Worm (Caenorhabditis elegans) whole organism, L4 larva: ENCODE data around the gene Y47D3A.13.

ENCODE experiments used
- F10B5.3 ChIP-seq: sonication (generic microtip); optimal IDR thresholded peaks from 2 replicates; lab custom pipeline; 2016; ENCODE audit warnings: mild to moderate bottlenecking, missing genetic modification characterization, missing compliant biosample characterization
- F44E2.7 ChIP-seq: fragments of 200-800 bp; sonication (Bioruptor generic); IDR thresholded peaks from 2 replicates; pipeline ENCODE4 v2.1.2; 2022; ENCODE audit warnings: missing genetic modification characterization, missing compliant biosample characterization
- Y75B8A.6 ChIP-seq: fragments of 200-800 bp; sonication (Bioruptor generic); IDR thresholded peaks from 2 replicates; pipeline ENCODE4 v1.3.6; 2022; ENCODE audit warnings: missing genetic modification reagents, missing genetic modification characterization, missing compliant biosample characterization
- ZK337.2 ChIP-seq: fragments of 200-800 bp; sonication (Bioruptor generic); IDR thresholded peaks from 2 replicates; pipeline ENCODE4 v1.3.6; 2022; ENCODE audit warnings: missing genetic modification reagents, missing genetic modification characterization, missing compliant biosample characterization
- aha-1 ChIP-seq: fragments of 150-350 bp; peaks from one replicate; lab custom pipeline; 2014; ENCODE audit warnings: missing biosample characterization, missing genetic modification characterization
- aly-2 ChIP-seq: sonication (generic microtip); optimal IDR thresholded peaks from 2 replicates; lab custom pipeline; 2018; ENCODE audit warnings: missing biosample characterization, missing genetic modification characterization
- ces-1 ChIP-seq: fragments of 150-350 bp; sonication (generic microtip); optimal IDR thresholded peaks from 4 replicates; lab custom pipeline; 2014; ENCODE audit warnings: missing biosample characterization, missing genetic modification reagents, missing genetic modification characterization
- cey-2 ChIP-seq: sonication (generic microtip); optimal IDR thresholded peaks from 3 replicates; lab custom pipeline; 2017; ENCODE audit warnings: missing genetic modification characterization, mild to moderate bottlenecking, missing compliant biosample characterization, antibody characterized with exemption, borderline replicate concordance; ENCODE audit not compliant: insufficient read depth
- ctbp-1 ChIP-seq: fragments of 200-800 bp; sonication (Bioruptor generic); IDR thresholded peaks from 2 replicates; pipeline ENCODE4 v1.3.6; 2022; ENCODE audit warnings: missing genetic modification reagents, missing genetic modification characterization, missing compliant biosample characterization
- daf-16 ChIP-seq, 3 experiments: sonication (generic microtip); optimal IDR thresholded peaks; 2 replicates each; lab custom pipeline; 2016 to 2017; ENCODE audit warnings: missing genetic modification characterization in 3 of 3, missing genetic modification reagents in 3 of 3, mild to moderate bottlenecking in 2 of 3, missing compliant biosample characterization in 2 of 3, missing biosample characterization in 1 of 3, moderate library complexity in 1 of 3
- daf-19 ChIP-seq: fragments of 200-800 bp; sonication (Bioruptor generic); conservative IDR thresholded peaks from 2 replicates; pipeline ENCODE4 v1.3.6; 2022; ENCODE audit warnings: missing genetic modification characterization, missing compliant biosample characterization
- dmd-6 ChIP-seq: fragments of 200-800 bp; sonication (Bioruptor generic); IDR thresholded peaks from 2 replicates; pipeline ENCODE4 v1.3.6; 2022; ENCODE audit warnings: missing genetic modification reagents, missing genetic modification characterization, missing compliant biosample characterization
- dmd-8 ChIP-seq: fragments of 200-800 bp; sonication (Bioruptor generic); IDR thresholded peaks from 2 replicates; pipeline ENCODE4 v1.3.6; 2022; ENCODE audit warnings: missing genetic modification characterization, missing compliant biosample characterization
- dve-1 ChIP-seq: sonication (generic microtip); optimal IDR thresholded peaks from 2 replicates; lab custom pipeline; 2017; ENCODE audit warnings: antibody characterized with exemption, mild to moderate bottlenecking, missing genetic modification characterization, missing compliant biosample characterization; ENCODE audit not compliant: insufficient read depth
- egl-43 ChIP-seq: fragments of 200-800 bp; sonication (Bioruptor generic); IDR thresholded peaks from 2 replicates; pipeline ENCODE4 v1.3.6; 2022; ENCODE audit warnings: missing genetic modification reagents, missing genetic modification characterization, missing compliant biosample characterization
- fkh-10 ChIP-seq: fragments of 150-350 bp; optimal IDR thresholded peaks from 2 replicates; lab custom pipeline; 2014; ENCODE audit warnings: missing biosample characterization, missing genetic modification reagents, missing genetic modification characterization
- hlh-11 ChIP-seq: fragments of 200-800 bp; sonication (Bioruptor generic); optimal IDR thresholded peaks from 2 replicates; lab custom pipeline; 2018; ENCODE audit warnings: mild to moderate bottlenecking, missing genetic modification characterization, missing compliant biosample characterization
- hlh-30 ChIP-seq: sonication (generic microtip); optimal IDR thresholded peaks from 2 replicates; lab custom pipeline; 2017; ENCODE audit warnings: antibody characterized with exemption, mild to moderate bottlenecking, missing genetic modification characterization, missing compliant biosample characterization; ENCODE audit not compliant: insufficient read depth
- hmg-1.1 ChIP-seq: fragments of 200-800 bp; sonication (Bioruptor generic); IDR thresholded peaks from 2 replicates; pipeline ENCODE4 v1.3.6; 2022; ENCODE audit warnings: missing genetic modification reagents, missing genetic modification characterization, missing compliant biosample characterization
- jun-1 ChIP-seq: fragments of 150-350 bp; optimal IDR thresholded peaks from 2 replicates; lab custom pipeline; 2014; ENCODE audit warnings: missing biosample characterization, missing genetic modification reagents, missing genetic modification characterization
- lin-15B ChIP-seq: fragments of 150-350 bp; sonication (generic microtip); optimal IDR thresholded peaks from 3 replicates; lab custom pipeline; 2014; ENCODE audit warnings: missing biosample characterization, missing genetic modification characterization
- lin-38 ChIP-seq: fragments of 200-800 bp; sonication (Bioruptor generic); IDR thresholded peaks from 2 replicates; pipeline ENCODE4 v1.3.6; 2022; ENCODE audit warnings: missing genetic modification reagents, missing genetic modification characterization, missing compliant biosample characterization
- madf-5 ChIP-seq, 2 experiments: fragments of 200-800 bp; sonication (Bioruptor generic); IDR thresholded peaks; 2 replicates each; pipeline ENCODE4 v1.3.6; 2022; ENCODE audit warnings: missing compliant biosample characterization in 2 of 2, missing genetic modification characterization in 2 of 2
- mep-1 ChIP-seq: fragments of 150-350 bp; sonication (generic microtip); optimal IDR thresholded peaks from 3 replicates; lab custom pipeline; 2014; ENCODE audit warnings: missing biosample characterization, missing genetic modification characterization
- nhr-111 ChIP-seq: fragments of 200-800 bp; sonication (Bioruptor generic); optimal IDR thresholded peaks from 2 replicates; lab custom pipeline; 2018; ENCODE audit warnings: mild to moderate bottlenecking, missing genetic modification characterization, missing compliant biosample characterization
- nhr-28 ChIP-seq: fragments of 150-350 bp; optimal IDR thresholded peaks from 2 replicates; lab custom pipeline; 2014; ENCODE audit warnings: missing biosample characterization, missing genetic modification characterization
- nhr-48 ChIP-seq: sonication (generic microtip); optimal IDR thresholded peaks from 2 replicates; lab custom pipeline; 2016; ENCODE audit warnings: mild to moderate bottlenecking, missing genetic modification characterization, missing compliant biosample characterization
- nhr-6 ChIP-seq: fragments of 150-350 bp; optimal IDR thresholded peaks from 2 replicates; lab custom pipeline; 2014; ENCODE audit warnings: missing biosample characterization, missing genetic modification characterization
- pqm-1 ChIP-seq: sonication (generic microtip); optimal IDR thresholded peaks from 2 replicates; lab custom pipeline; 2017; ENCODE audit warnings: missing biosample characterization, missing genetic modification characterization
- unc-62 ChIP-seq, 3 experiments: fragments of 150-350 bp in 1 of 3; sonication (generic microtip); optimal IDR thresholded peaks in 2 of 3; peaks in 1 of 3; 1 replicate in 1 of 3; 2 replicates in 2 of 3; lab custom pipeline; 2014 to 2017; ENCODE audit warnings: missing biosample characterization in 3 of 3, missing genetic modification characterization in 3 of 3, missing genetic modification reagents in 3 of 3, missing genotype in 1 of 3
- vab-7 ChIP-seq: fragments of 200-800 bp; sonication (Bioruptor generic); IDR thresholded peaks from 2 replicates; pipeline ENCODE4 v1.3.6; 2022; ENCODE audit warnings: missing genetic modification reagents, missing genetic modification characterization, missing compliant biosample characterization
- zip-2 ChIP-seq: fragments of 150-350 bp; optimal IDR thresholded peaks from 2 replicates; lab custom pipeline; 2014; ENCODE audit warnings: missing biosample characterization, missing genetic modification characterization

Y47D3A.13 gene

DNA sequence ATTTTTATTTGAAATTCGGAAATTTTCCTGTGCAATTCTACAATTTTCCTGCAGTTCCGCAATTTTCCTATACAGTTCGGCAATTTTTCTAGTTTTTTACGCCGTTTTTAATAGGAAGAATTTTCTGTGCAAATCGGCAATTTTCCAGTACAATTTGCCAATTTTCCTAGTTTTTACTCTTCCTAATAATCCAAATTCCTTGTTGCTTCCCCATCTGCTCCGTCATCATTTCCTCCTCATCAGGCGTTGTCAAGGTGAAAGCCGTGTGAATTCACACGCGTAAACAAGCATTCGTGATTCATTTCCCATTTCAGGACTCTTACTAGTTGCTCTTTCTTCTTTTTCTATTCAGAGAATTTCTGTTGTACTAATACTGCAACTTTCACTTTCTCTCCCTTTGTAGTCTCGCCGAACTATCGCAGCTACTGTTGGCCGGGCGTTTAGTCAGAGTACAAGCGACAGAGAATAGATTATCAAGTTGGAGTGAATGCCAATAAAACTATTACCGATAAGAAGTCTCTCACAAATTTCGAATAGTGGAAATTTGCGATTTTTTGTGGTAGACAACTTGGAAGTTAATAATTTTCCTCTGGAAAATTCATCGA lies 17.8 kb upstream of the Y47D3A.13 start (continued):
- TF ChIP-seq ctbp-1 (GFP tag; lab: Robert Waterston, UW) (no peak), ces-1 (no peak), aly-2 (tag; lab: Kevin White, UChicago) (no peak), daf-19 (GFP tag; lab: Robert Waterston, UW) (no peak), Y75B8A.6 (no peak), dmd-8 (GFP tag; lab: Robert Waterston, UW) (no peak), vab-7 (GFP tag; lab: Robert Waterston, UW) (no peak)
- TF ChIP-seq, all 104 proteins: peak for 8

DNA sequence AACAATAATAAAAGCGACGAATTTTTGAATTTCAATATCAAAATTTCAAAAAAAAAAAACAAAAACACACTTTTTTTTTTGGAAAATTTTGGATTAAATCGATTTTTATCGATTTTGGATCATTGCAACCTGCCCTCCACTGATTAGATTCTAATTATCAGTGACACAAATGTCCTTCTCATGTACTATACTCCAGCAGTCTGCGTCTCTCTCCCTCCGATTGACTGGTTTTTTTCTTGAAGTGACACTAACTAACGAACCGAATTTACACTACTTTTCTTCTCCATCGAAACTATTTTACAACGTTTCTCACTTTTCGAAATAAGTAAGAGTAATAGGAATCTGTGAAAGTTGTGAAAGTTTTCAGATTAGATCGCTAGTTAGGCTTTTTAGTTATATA lies 16.9 kb upstream of the Y47D3A.13 start:
- TF ChIP-seq unc-62 (GFP tag; optimal IDR thresholded peaks at IDR 0.05 in 1 of 2; lab: Kevin White, UChicago) (peak in 1 of 2 experiments; percentile 16), unc-62 (tag; optimal IDR thresholded peaks at IDR 0.05; lab: Kevin White, UChicago) (no peak), fkh-10 (GFP tag; lab: Kevin White, UChicago) (no peak), hmg-1.1 (no peak), ZK337.2 (GFP tag; lab: Robert Waterston, UW) (no peak), dmd-8 (GFP tag; lab: Robert Waterston, UW) (no peak), ces-1 (no peak), madf-5 (GFP tag; IDR thresholded peaks at IDR 0.05; lab: Robert Waterston, UW) (no peak), pqm-1 (tag; lab: Kevin White, UChicago) (peak; percentile 21), nhr-48 (tag; lab: Kevin White, UChicago) (no peak), egl-43 (GFP tag; lab: Robert Waterston, UW) (no peak), daf-16 (GFP tag; optimal IDR thresholded peaks at IDR 0.05; lab: Kevin White, UChicago) (no peak), daf-16 (tag; optimal IDR thresholded peaks at IDR 0.05; lab: Kevin White, UChicago) (peak; percentile 40), aha-1 (peak; percentile 9), nhr-6 (tag; lab: Kevin White, UChicago) (peak; percentile 35), hlh-11 (tag; lab: Kevin White, UChicago) (peak; percentile 16), lin-15B (tag; lab: Kevin White, UChicago) (no peak), jun-1 (no peak), dve-1 (tag; lab: Kevin White, UChicago) (peak; percentile 35), nhr-28 (tag; lab: Kevin White, UChicago) (peak; percentile 85), mep-1 (tag; lab: Kevin White, UChicago) (peak; percentile 11), hlh-30 (peak; percentile 26), cey-2 (no peak), dmd-6 (peak; percentile 34; the same call in 1 of the 2 replicates)

DNA sequence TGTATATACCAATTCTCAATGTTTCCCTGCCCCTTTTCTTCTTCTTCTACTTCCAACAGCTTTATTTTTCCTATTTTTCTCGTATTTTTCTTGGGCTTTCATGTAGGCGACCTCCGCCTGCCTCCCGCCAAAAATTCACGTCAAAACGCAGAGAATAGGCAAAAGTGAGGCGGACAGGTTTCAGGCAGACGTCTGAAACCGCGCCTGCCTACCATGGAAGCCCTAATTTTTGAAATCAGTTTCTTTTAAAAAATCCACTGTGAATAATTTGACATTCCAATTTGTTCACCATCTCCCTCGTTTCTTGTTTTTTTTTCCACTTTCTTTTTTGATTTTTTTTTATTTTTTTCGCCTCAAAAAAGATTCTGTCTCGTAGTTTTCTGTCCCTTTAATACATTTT lies 14.9 kb upstream of the Y47D3A.13 start:
- TF ChIP-seq aha-1 (peak; percentile 85), zip-2 (tag; lab: Kevin White, UChicago) (no peak), F44E2.7 (GFP tag; lab: Robert Waterston, UW) (no peak)

DNA sequence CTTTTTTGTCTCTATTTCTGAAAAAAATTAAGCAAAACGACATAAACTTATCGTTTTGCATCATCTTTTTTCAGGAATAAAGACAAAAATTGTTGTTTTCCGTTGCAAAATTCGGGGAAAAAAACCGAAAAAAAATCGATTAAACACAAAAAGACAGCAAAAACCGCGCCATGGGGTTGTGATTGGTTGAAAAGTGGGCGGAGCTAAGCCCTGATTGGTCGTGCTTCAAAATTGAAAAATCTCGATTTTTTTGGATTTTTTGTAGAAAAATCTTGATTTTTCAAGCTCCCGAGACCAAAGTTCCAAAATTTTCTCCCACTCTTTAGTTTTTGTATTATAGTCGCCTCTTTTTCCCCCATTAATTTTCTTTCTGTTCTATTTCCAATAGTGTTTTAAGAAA lies 14.4 kb upstream of the Y47D3A.13 start:
- no peak for TF ChIP-seq mep-1 (tag; lab: Kevin White, UChicago)
- no peak for TF ChIP-seq hlh-11 (tag; lab: Kevin White, UChicago)
- 0 out of 2 replicates have a peak, but pooled peaks have one; percentile 19 for TF ChIP-seq lin-38 (GFP tag; lab: Robert Waterston, UW)

DNA sequence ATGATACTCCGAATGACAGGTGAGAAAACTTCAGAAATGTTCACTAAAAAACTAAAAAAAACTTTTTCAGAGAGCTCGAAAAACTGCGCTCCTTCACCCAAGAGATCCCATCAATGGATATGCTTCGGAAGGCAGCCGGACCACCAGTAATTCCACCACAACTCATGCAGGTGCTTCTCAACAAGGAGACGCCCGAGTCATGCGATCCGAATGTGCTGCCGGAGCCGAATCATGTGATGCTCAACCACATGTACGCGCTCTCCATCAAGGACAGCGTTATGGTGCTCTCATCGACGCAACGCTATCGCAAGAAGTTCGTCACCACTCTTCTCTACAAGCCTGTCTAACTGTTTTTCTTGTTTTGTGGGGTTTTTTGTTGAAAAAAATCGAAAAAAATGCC lies 13.8 kb upstream of the Y47D3A.13 start:
- TF ChIP-seq nhr-111 (GFP tag; lab: Kevin White, UChicago) (no peak), hlh-30 (peak; percentile 21), F10B5.3 (tag; lab: Kevin White, UChicago) (no peak)
